Comparison of ENCODE assay signal across 1 fruit fly cellular context in genomic region chrX:3087114-3087513, dm6.
TF ChIP-seq lines count a peak whose summit lies in the region.

No protein-coding gene starts in this region.

TF ChIP-seq in whole organism, embryonic, 481 proteins besides CTCF, POLR2A, EP300 and RAD21 (continued from another document):
- TF ChIP-seq CG14710 (tag; optimal IDR thresholded peaks at IDR 0.05; lab: Kevin White, UChicago), result peak; percentile 0
- TF ChIP-seq CG17328 (GFP tag; IDR thresholded peaks at IDR 0.05; lab: Robert Waterston, UW), result 0 out of 2 replicates have a peak, but pooled peaks have one; percentile 22
- peak; percentile 62 for TF ChIP-seq Med (GFP tag; lab: Kevin White, UChicago)
- TF ChIP-seq CG10979 (tag; optimal IDR thresholded peaks at IDR 0.05; lab: Kevin White, UChicago), result peak; percentile 13
- TF ChIP-seq hkb (optimal IDR thresholded peaks at IDR 0.05; lab: Kevin White, UChicago), result no peak
- TF ChIP-seq hkb (GFP tag; IDR thresholded peaks at IDR 0.05; lab: Robert Waterston, UW), result peak; percentile 52
- TF ChIP-seq dan (GFP tag; IDR thresholded peaks at IDR 0.05; lab: Robert Waterston, UW), result no peak
- TF ChIP-seq CG11504 (tag; optimal IDR thresholded peaks at IDR 0.05; lab: Kevin White, UChicago), result peak; percentile 25
- TF ChIP-seq dpn (GFP tag; optimal IDR thresholded peaks at IDR 0.05; lab: Kevin White, UChicago), result no peak
- no peak for TF ChIP-seq CG10147 (GFP tag; optimal IDR thresholded peaks at IDR 0.05; lab: Kevin White, UChicago)
- TF ChIP-seq unpg (GFP tag; optimal IDR thresholded peaks at IDR 0.05; lab: Kevin White, UChicago), result peak; percentile 7
- TF ChIP-seq ems (GFP tag; optimal IDR thresholded peaks at IDR 0.05; lab: Kevin White, UChicago), result no peak
- no peak for TF ChIP-seq sr (GFP tag; IDR thresholded peaks at IDR 0.05; lab: Robert Waterston, UW)
- no peak for TF ChIP-seq CG3838 (GFP tag; optimal IDR thresholded peaks at IDR 0.05; lab: Kevin White, UChicago)
- TF ChIP-seq CG15269 (tag; optimal IDR thresholded peaks at IDR 0.05; lab: Kevin White, UChicago), result peak; percentile 13
- peak; percentile 9 for TF ChIP-seq Abd-B (GFP tag; optimal IDR thresholded peaks at IDR 0.05; lab: Kevin White, UChicago)
- TF ChIP-seq MTF-1 (GFP tag; optimal IDR thresholded peaks at IDR 0.05; lab: Kevin White, UChicago; ENCODE audit: borderline replicate concordance), result no peak
- peak; percentile 27 for TF ChIP-seq CG18599 (GFP tag; optimal IDR thresholded peaks at IDR 0.05; lab: Kevin White, UChicago)
- TF ChIP-seq ken (GFP tag; IDR thresholded peaks at IDR 0.05; lab: Robert Waterston, UW), result 0 out of 3 replicates have a peak, but pooled peaks have one; percentile 19
- TF ChIP-seq MBD-R2 (GFP tag; IDR thresholded peaks at IDR 0.05; lab: Robert Waterston, UW), result no peak
- TF ChIP-seq CG7839 (tag; optimal IDR thresholded peaks at IDR 0.05; lab: Kevin White, UChicago), result peak; percentile 50
- TF ChIP-seq CG12769 (tag; optimal IDR thresholded peaks at IDR 0.05; lab: Kevin White, UChicago), result no peak
- peak in 1 of 2 experiments; percentile 32 for TF ChIP-seq bsh (GFP tag; optimal IDR thresholded peaks at IDR 0.05; lab: Kevin White, UChicago)
- 0 out of 2 replicates have a peak, but pooled peaks have one; percentile 20 for TF ChIP-seq Ptx1 (GFP tag; IDR thresholded peaks at IDR 0.05; lab: Robert Waterston, UW)
- TF ChIP-seq bab2 (GFP tag; optimal IDR thresholded peaks at IDR 0.05; lab: Kevin White, UChicago), result peak; percentile 10
- TF ChIP-seq CG11456 (GFP tag; IDR thresholded peaks at IDR 0.05; lab: Robert Waterston, UW), result no peak
- TF ChIP-seq CG10267 (tag; optimal IDR thresholded peaks at IDR 0.05; lab: Kevin White, UChicago), result peak; percentile 2
- no peak for TF ChIP-seq Tbp (GFP tag; optimal IDR thresholded peaks at IDR 0.05; lab: Kevin White, UChicago)
- TF ChIP-seq Asciz (GFP tag; optimal IDR thresholded peaks at IDR 0.05; lab: Kevin White, UChicago), result no peak
- 0 out of 2 replicates have a peak, but pooled peaks have one; percentile 13 for TF ChIP-seq CG14441 (GFP tag; IDR thresholded peaks at IDR 0.05; lab: Robert Waterston, UW)
- no peak for TF ChIP-seq chm (GFP tag; IDR thresholded peaks at IDR 0.05; lab: Robert Waterston, UW)
- peak; percentile 1 for TF ChIP-seq Sox102F (GFP tag; optimal IDR thresholded peaks at IDR 0.05; lab: Kevin White, UChicago)
- 0 out of 2 replicates have a peak, but pooled peaks have one; percentile 19 for TF ChIP-seq ranshi (GFP tag; IDR thresholded peaks at IDR 0.05; lab: Robert Waterston, UW)
- peak; percentile 19 for TF ChIP-seq Hmr (GFP tag; optimal IDR thresholded peaks at IDR 0.05; lab: Kevin White, UChicago)
- peak in 1 of 2 experiments; percentile 8 for TF ChIP-seq Pdp1 (GFP tag; optimal IDR thresholded peaks at IDR 0.05; lab: Kevin White, UChicago)
- TF ChIP-seq CG1603 (tag; optimal IDR thresholded peaks at IDR 0.05; lab: Kevin White, UChicago), result peak; percentile 17
- TF ChIP-seq CG2712 (tag; optimal IDR thresholded peaks at IDR 0.05; lab: Kevin White, UChicago), result peak; percentile 31
